Worm (Caenorhabditis elegans): ENCODE data around the gene F20C5.5.

F20C5.5 gene

DNA sequence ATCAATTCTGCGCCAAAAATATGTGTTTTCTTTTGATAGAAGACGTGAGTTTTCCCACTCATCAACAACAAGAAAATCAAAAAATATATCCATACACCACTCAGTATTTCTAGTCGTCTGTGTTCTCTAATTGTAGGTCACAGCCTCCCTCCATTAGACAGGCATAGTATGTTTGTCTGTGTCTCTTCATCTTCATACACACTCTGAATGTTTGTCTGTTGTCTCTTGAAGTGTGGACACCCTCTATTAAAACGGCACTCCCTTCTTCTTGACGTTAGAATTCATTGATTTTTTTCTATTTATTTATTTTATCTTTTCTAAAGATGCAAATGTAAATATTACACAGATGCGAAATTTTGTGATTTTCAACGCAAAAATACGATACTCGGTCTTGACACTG, 32.1 kb downstream of the F20C5.5 start:
- TF ChIP-seq madf-2 (tag; optimal IDR thresholded peaks at IDR 0.05) (no peak), nfya-1 (tag; optimal IDR thresholded peaks at IDR 0.05) (peak; percentile 66), ceh-48 (tag; optimal IDR thresholded peaks at IDR 0.05) (peak; percentile 31)

DNA sequence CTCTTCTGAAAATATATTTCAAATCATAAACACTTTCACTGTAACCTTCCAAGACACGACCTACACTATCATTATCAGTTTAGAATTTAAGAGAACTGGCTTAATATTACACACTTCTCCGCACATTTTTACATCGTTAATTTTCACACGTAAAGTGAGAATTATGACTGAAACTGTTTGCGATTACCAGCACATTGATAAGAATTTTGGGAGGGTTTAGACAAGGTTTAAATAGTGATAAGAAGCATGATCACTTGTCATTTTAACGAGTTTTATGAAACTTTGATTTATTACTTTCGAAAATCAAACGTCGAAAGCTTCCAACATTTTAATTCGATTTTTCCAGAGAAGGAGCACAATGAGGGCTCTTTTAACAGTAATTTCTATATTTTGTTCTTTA, 39.0 kb downstream of the F20C5.5 start, which contains the start of gene F21D5.3:
Gene F21D5.3, plus strand, starts transcription at position 347 of the 400 bp plus-strand sequence.
- TF ChIP-seq elt-2 (tag; optimal IDR thresholded peaks at IDR 0.05) (peak; percentile 55), unc-86 (tag; optimal IDR thresholded peaks at IDR 0.05) (no peak)

DNA sequence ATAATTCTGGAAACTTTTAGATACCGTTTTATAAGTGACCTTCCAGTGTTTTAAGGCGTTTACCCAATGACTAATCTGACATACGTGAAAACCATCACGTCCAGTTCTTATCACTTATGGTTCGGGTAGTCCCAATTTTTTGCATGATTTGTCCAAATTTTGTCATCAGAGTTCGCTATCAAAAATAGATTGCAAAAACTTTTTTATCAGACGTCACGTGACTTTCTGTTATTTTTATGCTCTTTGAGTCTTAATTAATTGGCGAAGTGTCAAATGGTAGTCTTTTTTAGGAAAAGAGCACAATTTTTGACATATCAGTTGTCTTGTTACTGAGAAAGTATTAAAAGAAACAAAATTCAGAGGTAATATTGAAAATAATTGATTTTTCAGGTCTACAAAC, 39.8 kb downstream of the F20C5.5 start:
- TF ChIP-seq hlh-30 (tag; optimal IDR thresholded peaks at IDR 0.05; ENCODE audit: insufficient read depth) = peak; percentile 56
- no peak for TF ChIP-seq rnt-1 (tag; optimal IDR thresholded peaks at IDR 0.05)

DNA sequence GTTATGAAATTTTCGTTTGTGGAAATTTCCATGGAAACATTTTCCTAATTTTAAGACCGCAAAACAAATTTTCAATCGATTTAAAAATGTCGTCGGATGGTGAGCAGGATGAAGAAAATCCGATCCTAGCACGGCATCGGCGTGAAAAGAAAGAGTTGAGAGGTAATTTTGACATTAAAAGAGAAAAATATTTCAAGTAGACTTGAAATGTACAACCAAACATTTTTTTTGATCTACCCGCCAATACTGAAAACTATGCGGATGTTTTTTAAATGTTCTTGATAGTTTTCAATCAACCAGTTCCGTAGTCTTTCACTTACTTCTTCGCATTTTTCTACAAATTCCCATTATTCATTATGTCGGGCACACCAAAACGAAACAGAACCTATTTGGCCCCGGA, 41.3 kb downstream of the F20C5.5 start, which contains the start of gene otub-3:
Gene otub-3, plus strand, starts transcription at position 56 of the 400 bp plus-strand sequence.
- TF ChIP-seq gmeb-2 (tag; optimal IDR thresholded peaks at IDR 0.05) = no peak
- no peak for TF ChIP-seq ceh-34 (tag; optimal IDR thresholded peaks at IDR 0.05)
- TF ChIP-seq npax-4 (tag; optimal IDR thresholded peaks at IDR 0.05) = no peak
- TF ChIP-seq lin-11 (tag; optimal IDR thresholded peaks at IDR 0.05) = no peak
- TF ChIP-seq unc-55 (GFP tag; optimal IDR thresholded peaks at IDR 0.05) = no peak
- no peak for TF ChIP-seq tbx-7 (tag; optimal IDR thresholded peaks at IDR 0.05)
- no peak for TF ChIP-seq ztf-16 (tag; optimal IDR thresholded peaks at IDR 0.05)
- no peak for TF ChIP-seq elt-4 (tag; optimal IDR thresholded peaks at IDR 0.05)
- no peak for TF ChIP-seq ama-1 (optimal IDR thresholded peaks at IDR 0.05)
- no peak for TF ChIP-seq pat-9 (tag; optimal IDR thresholded peaks at IDR 0.05)

DNA sequence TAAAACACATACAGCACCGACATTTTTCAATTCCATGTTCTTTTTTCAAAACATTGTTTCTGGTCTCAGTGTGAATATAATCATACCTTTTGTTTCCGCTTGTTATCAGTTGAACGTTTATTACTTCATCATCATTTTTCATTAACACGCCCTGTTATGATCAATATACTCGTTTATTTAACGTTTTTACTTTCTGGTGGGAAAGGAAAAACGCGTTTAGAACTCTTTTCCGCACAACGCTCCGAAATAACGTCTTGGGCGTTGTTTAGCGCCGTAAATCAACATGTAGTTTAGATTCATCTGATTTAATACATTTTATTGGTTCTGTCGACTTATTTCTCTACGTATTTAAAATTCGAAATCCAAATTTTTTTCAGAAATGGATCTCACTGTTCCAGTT, 44.1 kb downstream of the F20C5.5 start, which contains the start of gene pgm-3:
Gene pgm-3, plus strand, starts transcription at position 378 of the 400 bp plus-strand sequence.
- no peak for TF ChIP-seq ceh-30 (tag; optimal IDR thresholded peaks at IDR 0.05)

DNA sequence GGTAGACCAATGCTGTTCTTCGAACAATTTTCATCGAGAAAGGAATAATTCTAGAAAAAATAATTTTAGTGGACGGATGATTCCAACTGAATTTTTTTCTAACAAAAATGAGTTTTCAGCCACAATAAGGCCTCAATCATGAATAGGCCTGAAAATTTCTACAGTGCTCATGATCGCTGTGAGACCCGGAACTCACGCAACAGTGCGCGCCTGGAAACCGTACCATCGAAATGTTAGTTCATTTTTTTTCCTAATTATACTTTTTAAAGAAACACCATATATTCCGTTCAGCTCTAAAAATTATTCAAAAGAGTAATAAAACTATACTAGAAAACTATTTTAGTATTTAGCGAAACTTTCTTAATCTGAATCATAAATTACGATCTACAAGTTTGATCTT, 44.5 kb downstream of the F20C5.5 start:
- TF ChIP-seq dve-1 (tag; optimal IDR thresholded peaks at IDR 0.05) (no peak), gmeb-2 (tag; optimal IDR thresholded peaks at IDR 0.05) (no peak), Y22D7AL.16 (tag; optimal IDR thresholded peaks at IDR 0.05) (no peak)

DNA sequence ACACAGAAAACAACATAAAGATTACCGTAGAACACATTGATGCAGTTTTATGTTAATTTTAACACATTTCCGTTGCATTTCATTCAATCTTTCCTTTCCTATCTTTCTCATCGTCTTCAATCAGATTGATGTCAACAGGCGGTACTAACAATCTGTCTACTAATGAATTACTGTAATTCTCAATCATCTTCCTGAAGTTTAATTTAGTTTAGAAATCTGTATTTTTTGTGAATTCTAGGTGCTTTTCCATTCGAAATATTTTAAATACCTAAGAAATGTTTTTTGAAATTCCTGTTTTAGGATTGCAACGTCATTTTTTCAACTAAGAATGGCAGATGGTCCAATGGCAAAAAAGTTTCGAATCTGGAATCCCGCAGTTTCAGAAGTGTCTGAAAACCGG, 45.7 kb downstream of the F20C5.5 start, which contains the start of gene F21D5.9:
Gene F21D5.9, plus strand, starts transcription at position 301 of the 400 bp plus-strand sequence.
- TF ChIP-seq hlh-15 (tag; optimal IDR thresholded peaks at IDR 0.05) = no peak
- TF ChIP-seq odd-2 (tag; optimal IDR thresholded peaks at IDR 0.05) = no peak
- TF ChIP-seq fkh-10 (GFP tag; optimal IDR thresholded peaks at IDR 0.05) = no peak
- TF ChIP-seq C38D4.7 (GFP tag; optimal IDR thresholded peaks at IDR 0.05) = no peak
- no peak for TF ChIP-seq pros-1 (tag; optimal IDR thresholded peaks at IDR 0.05)
- no peak for TF ChIP-seq che-1 (tag; optimal IDR thresholded peaks at IDR 0.05)
- TF ChIP-seq elt-2 (tag; optimal IDR thresholded peaks at IDR 0.05) = no peak
- no peak for TF ChIP-seq hlh-6 (tag; optimal IDR thresholded peaks at IDR 0.05)

DNA sequence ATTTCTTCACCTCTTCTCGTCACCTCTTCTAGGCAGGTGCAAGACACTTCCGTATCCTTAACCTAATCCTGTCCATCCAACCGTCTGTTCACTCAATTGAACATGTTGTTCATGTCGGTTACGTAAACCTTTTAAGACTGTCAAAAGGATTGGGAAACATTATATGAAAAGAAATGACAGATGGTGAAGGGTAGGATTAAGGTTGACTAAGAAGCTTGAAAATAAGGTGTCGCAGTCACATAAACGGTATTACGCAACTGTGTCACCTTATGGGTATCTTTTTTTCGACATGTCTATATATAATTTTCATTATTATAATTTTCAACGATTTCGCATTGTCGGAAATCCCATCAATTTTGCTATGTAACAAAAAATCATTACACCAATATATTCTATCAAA, 46.6 kb downstream of the F20C5.5 start:
- TF ChIP-seq ttx-3 (tag; optimal IDR thresholded peaks at IDR 0.05) = no peak
- TF ChIP-seq ama-1 (optimal IDR thresholded peaks at IDR 0.05) = no peak
- no peak for TF ChIP-seq Y22D7AL.16 (tag; optimal IDR thresholded peaks at IDR 0.05)
- TF ChIP-seq T23F11.4 (GFP tag; optimal IDR thresholded peaks at IDR 0.05) = no peak
- no peak for TF ChIP-seq hlh-8 (tag; optimal IDR thresholded peaks at IDR 0.05)

All from whole organism, late embryonic.